Worm (Caenorhabditis elegans) whole organism, young adult: Measurements from ENCODE around the gene srlf-9.

Experiments
- F22D6.2 ChIP-seq: sonication (generic microtip); optimal IDR thresholded peaks from 2 replicates; lab custom pipeline; 2016; ENCODE audit warnings: mild to moderate bottlenecking, missing genetic modification characterization, missing compliant biosample characterization
- F52B5.7 ChIP-seq: sonication (generic microtip); optimal IDR thresholded peaks from 2 replicates; lab custom pipeline; 2016; ENCODE audit warnings: mild to moderate bottlenecking, missing genetic modification characterization, missing compliant biosample characterization
- Y53G8AR.9 ChIP-seq: fragments of 200-800 bp; sonication (Bioruptor generic); conservative IDR thresholded peaks from 2 replicates; pipeline ENCODE4 v1.3.6; 2022; ENCODE audit warnings: missing genetic modification reagents, missing genetic modification characterization, missing compliant biosample characterization
- Y56A3A.18 ChIP-seq: fragments of 200-800 bp; sonication (Bioruptor generic); IDR thresholded peaks from 2 replicates; pipeline ENCODE4 v1.3.6; 2022; ENCODE audit warnings: missing genetic modification reagents, missing genetic modification characterization, missing compliant biosample characterization
- Y67H2A.10 ChIP-seq: fragments of 200-800 bp; sonication (Bioruptor generic); conservative IDR thresholded peaks from 2 replicates; pipeline ENCODE4 v1.3.6; 2022; ENCODE audit warnings: missing genetic modification reagents, missing genetic modification characterization, missing compliant biosample characterization
- Y79H2A.3 ChIP-seq: fragments of 200-800 bp; sonication (Bioruptor generic); conservative IDR thresholded peaks from 2 replicates; pipeline ENCODE4 v1.3.6; 2022; ENCODE audit warnings: missing genetic modification reagents, missing genetic modification characterization, missing compliant biosample characterization
- ZK185.1 ChIP-seq: sonication (generic microtip); optimal IDR thresholded peaks from 2 replicates; lab custom pipeline; 2016; ENCODE audit warnings: mild to moderate bottlenecking, missing genetic modification characterization, missing compliant biosample characterization; ENCODE audit not compliant: poor library complexity, severe bottlenecking
- aptf-3 ChIP-seq: fragments of 200-800 bp; sonication (Bioruptor generic); IDR thresholded peaks from 2 replicates; pipeline ENCODE4 v1.3.6; 2022; ENCODE audit warnings: missing genetic modification characterization, missing compliant biosample characterization
- athp-1 ChIP-seq: sonication (generic microtip); optimal IDR thresholded peaks from 2 replicates; lab custom pipeline; 2017; ENCODE audit warnings: mild to moderate bottlenecking, missing genetic modification characterization, missing compliant biosample characterization
- ceh-40 ChIP-seq: fragments of 200-800 bp; sonication (Bioruptor generic); IDR thresholded peaks from 2 replicates; pipeline ENCODE4 v1.3.6; 2022; ENCODE audit warnings: missing genetic modification characterization, missing compliant biosample characterization
- dox-1 ChIP-seq: fragments of 200-800 bp; sonication (Bioruptor generic); IDR thresholded peaks from 2 replicates; pipeline ENCODE4 v1.3.6; 2022; ENCODE audit warnings: missing genetic modification reagents, missing genetic modification characterization, missing compliant biosample characterization
- dpff-1 ChIP-seq: sonication (generic microtip); optimal IDR thresholded peaks from 2 replicates; lab custom pipeline; 2017; ENCODE audit warnings: mild to moderate bottlenecking, missing genetic modification characterization, missing compliant biosample characterization
- efl-1 ChIP-seq: fragments of 150-350 bp; optimal IDR thresholded peaks from 2 replicates; lab custom pipeline; 2014; ENCODE audit warnings: missing biosample characterization, missing genetic modification reagents, missing genetic modification characterization
- egl-18 ChIP-seq: fragments of 200-800 bp; sonication (Bioruptor generic); IDR thresholded peaks from 2 replicates; pipeline ENCODE4 v1.3.6; 2022; ENCODE audit warnings: missing genetic modification reagents, missing genetic modification characterization, missing compliant biosample characterization
- egrh-3 ChIP-seq: fragments of 200-800 bp; sonication (Bioruptor generic); IDR thresholded peaks from 2 replicates; pipeline ENCODE4 v1.3.6; 2022; ENCODE audit warnings: missing genetic modification reagents, missing genetic modification characterization, missing compliant biosample characterization
- him-1 ChIP-seq: sonication (generic microtip); optimal IDR thresholded peaks from 2 replicates; lab custom pipeline; 2016; ENCODE audit warnings: missing genotype, missing genetic modification reagents, missing genetic modification characterization, missing compliant biosample characterization
- hmg-1.2 ChIP-seq: fragments of 200-800 bp; sonication (Bioruptor generic); IDR thresholded peaks from 2 replicates; pipeline ENCODE4 v1.3.6; 2022; ENCODE audit warnings: missing genetic modification reagents, missing genetic modification characterization, missing compliant biosample characterization
- hmg-20 ChIP-seq: fragments of 200-800 bp; sonication (Bioruptor generic); IDR thresholded peaks from 2 replicates; pipeline ENCODE4 v1.3.6; 2022; ENCODE audit warnings: missing genetic modification reagents, missing genetic modification characterization, missing compliant biosample characterization
- hsf-1 ChIP-seq: fragments of 200-800 bp; sonication (Bioruptor generic); IDR thresholded peaks from 2 replicates; pipeline ENCODE4 v1.3.6; 2022; ENCODE audit warnings: missing genetic modification reagents, missing genetic modification characterization, missing compliant biosample characterization
- lag-1 ChIP-seq: fragments of 200-800 bp; sonication (Bioruptor generic); IDR thresholded peaks from 2 replicates; pipeline ENCODE4 v1.3.6; 2022; ENCODE audit warnings: missing genetic modification reagents, missing genetic modification characterization, missing compliant biosample characterization
- lin-35 ChIP-seq, 3 experiments: fragments of 150-350 bp in 2 of 3; sonication (generic microtip) in 1 of 3; optimal IDR thresholded peaks; 2 replicates each; lab custom pipeline; 2014 to 2018; ENCODE audit warnings: missing biosample characterization in 3 of 3, missing genetic modification characterization in 3 of 3, missing genetic modification reagents in 3 of 3
- lsy-27 ChIP-seq: sonication (generic microtip); optimal IDR thresholded peaks from 2 replicates; lab custom pipeline; 2017; ENCODE audit warnings: missing genetic modification characterization, mild to moderate bottlenecking, missing compliant biosample characterization, antibody characterized with exemption, missing genotype, borderline replicate concordance; ENCODE audit not compliant: insufficient read depth
- madf-10 ChIP-seq: sonication (generic microtip); optimal IDR thresholded peaks from 2 replicates; lab custom pipeline; 2016; ENCODE audit warnings: mild to moderate bottlenecking, missing genetic modification characterization, missing compliant biosample characterization
- madf-3 ChIP-seq: fragments of 200-800 bp; sonication (Bioruptor generic); IDR thresholded peaks from 2 replicates; pipeline ENCODE4 v1.3.6; 2022; ENCODE audit warnings: missing genetic modification reagents, missing genetic modification characterization, missing compliant biosample characterization
- madf-8 ChIP-seq: fragments of 200-800 bp; sonication (Bioruptor generic); conservative IDR thresholded peaks from 2 replicates; pipeline ENCODE4 v1.3.6; 2022; ENCODE audit warnings: missing genetic modification reagents, missing genetic modification characterization, missing compliant biosample characterization
- mel-28 ChIP-seq: sonication (generic microtip); optimal IDR thresholded peaks from 2 replicates; lab custom pipeline; 2016; ENCODE audit warnings: borderline replicate concordance, mild to moderate bottlenecking, missing genetic modification characterization, missing compliant biosample characterization
- mxl-1 ChIP-seq: sonication (generic microtip); optimal IDR thresholded peaks from 2 replicates; lab custom pipeline; 2016; ENCODE audit warnings: missing genetic modification characterization, missing compliant biosample characterization
- nfya-1 ChIP-seq: sonication (generic microtip); optimal IDR thresholded peaks from 2 replicates; lab custom pipeline; 2017; ENCODE audit warnings: antibody characterized with exemption, missing compliant biosample characterization, missing genetic modification characterization, borderline replicate concordance; ENCODE audit not compliant: insufficient read depth
- nhr-120 ChIP-seq: fragments of 200-800 bp; sonication (Bioruptor generic); IDR thresholded peaks from 2 replicates; pipeline ENCODE4 v1.3.6; 2022; ENCODE audit warnings: missing genetic modification characterization, missing compliant biosample characterization
- nhr-179 ChIP-seq: sonication (generic microtip); optimal IDR thresholded peaks from 2 replicates; lab custom pipeline; 2016; ENCODE audit warnings: mild to moderate bottlenecking, missing genetic modification characterization, missing compliant biosample characterization
- nhr-80 ChIP-seq: sonication (generic microtip); optimal IDR thresholded peaks from 2 replicates; lab custom pipeline; 2016; ENCODE audit warnings: missing genetic modification characterization, missing compliant biosample characterization
- repo-1 ChIP-seq: sonication (generic microtip); optimal IDR thresholded peaks from 2 replicates; lab custom pipeline; 2017; ENCODE audit warnings: mild to moderate bottlenecking, missing genetic modification characterization, missing compliant biosample characterization
- somi-1 ChIP-seq: fragments of 200-800 bp; sonication (Bioruptor generic); optimal IDR thresholded peaks from 2 replicates; lab custom pipeline; 2018; ENCODE audit warnings: mild to moderate bottlenecking, missing genetic modification characterization, missing compliant biosample characterization
- unc-130 ChIP-seq: sonication (generic microtip); optimal IDR thresholded peaks from 2 replicates; lab custom pipeline; 2016; ENCODE audit warnings: missing genetic modification reagents, missing genetic modification characterization, missing compliant biosample characterization
- xnd-1 ChIP-seq: sonication (generic microtip); optimal IDR thresholded peaks from 2 replicates; lab custom pipeline; 2016; ENCODE audit warnings: missing genotype, missing genetic modification reagents, missing genetic modification characterization, missing compliant biosample characterization
- zfh-2 ChIP-seq: fragments of 200-800 bp; sonication (Bioruptor generic); conservative IDR thresholded peaks from 2 replicates; pipeline ENCODE4 v1.3.6; 2022; ENCODE audit warnings: missing genetic modification reagents, missing genetic modification characterization, missing compliant biosample characterization
- ztf-18 ChIP-seq: sonication (generic microtip); optimal IDR thresholded peaks from 2 replicates; lab custom pipeline; 2016; ENCODE audit warnings: missing genotype, mild to moderate bottlenecking, missing genetic modification characterization, missing compliant biosample characterization
- ztf-26 ChIP-seq: sonication (generic microtip); optimal IDR thresholded peaks from 2 replicates; lab custom pipeline; 2017; ENCODE audit warnings: missing genetic modification characterization, missing compliant biosample characterization

The srlf-9 gene

ce11 chrIII:13402934-13403333, 1.4 kb upstream of the srlf-9 start, which contains the start of gene mig-18:
TSS of gene mig-18 (plus strand) at chrIII:13403234.
- no peak for TF ChIP-seq lsy-27 (tag; lab: Kevin White, UChicago)
- no peak for TF ChIP-seq ztf-26 (tag; lab: Kevin White, UChicago)
- TF ChIP-seq madf-3 (GFP tag; lab: Robert Waterston, UW), result no peak
- TF ChIP-seq zfh-2, result no peak
- no peak for TF ChIP-seq somi-1
- no peak for TF ChIP-seq ztf-18 (tag; lab: Kevin White, UChicago)
- TF ChIP-seq ZK185.1 (tag; lab: Kevin White, UChicago), result no peak

- TF ChIP-seq hmg-20 (GFP tag; lab: Robert Waterston, UW) (no peak), lsy-27 (tag; lab: Kevin White, UChicago) (no peak), xnd-1 (tag; lab: Kevin White, UChicago) (no peak), madf-8 (GFP tag; lab: Robert Waterston, UW) (no peak), lag-1 (GFP tag; lab: Robert Waterston, UW) (no peak), repo-1 (no peak), mel-28 (no peak), zfh-2 (no peak), aptf-3 (GFP tag; lab: Robert Waterston, UW) (no peak), him-1 (tag; lab: Kevin White, UChicago) (no peak), nhr-120 (no peak)
- TF ChIP-seq, all 124 proteins: peak for 0
Observed at ce11 chrIII:13395262-13395661, 6.3 kb downstream of the srlf-9 start, which contains the start of gene F11F1.1. TSS of gene F11F1.1 (plus strand) at chrIII:13395562.

DNA sequence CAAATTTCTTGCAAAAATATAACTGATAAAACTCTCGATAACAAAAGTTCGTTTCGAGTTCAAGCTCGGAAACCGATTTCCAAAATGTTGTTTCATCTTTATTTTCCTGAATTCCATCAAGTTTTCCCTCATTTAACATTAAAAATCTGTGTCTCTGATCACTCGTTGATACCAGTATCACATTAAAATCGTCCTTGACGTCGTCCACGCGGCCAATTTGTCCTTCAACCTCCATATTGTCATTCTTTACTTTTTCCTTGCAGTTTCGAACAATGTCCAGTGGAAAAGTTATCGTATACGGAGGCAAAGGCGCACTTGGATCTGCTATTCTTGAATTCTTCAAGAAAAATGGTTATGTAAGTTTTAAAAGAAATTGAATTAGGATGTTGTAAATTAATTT, 7.9 kb downstream of the srlf-9 start, which contains the start of gene qdpr-1:
Gene qdpr-1, plus strand, starts transcription at position 264 of the 400 bp plus-strand sequence.
- no peak for TF ChIP-seq egl-18 (GFP tag; lab: Robert Waterston, UW)
- no peak for TF ChIP-seq egrh-3 (GFP tag; lab: Robert Waterston, UW)
- no peak for TF ChIP-seq ceh-40

DNA sequence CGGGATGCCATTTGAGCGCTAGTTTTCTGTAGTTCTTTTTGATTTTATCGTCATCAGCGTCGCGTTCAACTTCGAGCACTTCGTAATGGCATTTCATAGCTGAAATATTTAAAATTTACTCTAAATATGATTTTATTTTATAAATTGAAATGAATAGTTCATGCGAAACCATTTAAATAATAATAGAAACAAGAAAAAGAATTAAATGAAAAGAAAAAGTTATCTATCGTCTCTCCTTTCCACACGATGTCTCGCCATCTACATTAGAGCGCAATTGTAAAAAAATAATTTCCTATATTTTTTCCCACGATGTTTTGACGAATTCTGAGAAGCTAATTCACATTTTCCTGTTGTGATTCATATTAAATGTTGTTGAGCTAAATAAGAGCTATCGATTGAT, 8.3 kb downstream of the srlf-9 start, which contains the start of gene dnj-17:
Gene dnj-17, minus strand, starts transcription at position 101 of the 400 bp plus-strand sequence.
- TF ChIP-seq hmg-1.2 (peak; percentile 72), nfya-1 (tag; lab: Kevin White, UChicago) (no peak), him-1 (tag; lab: Kevin White, UChicago) (no peak)

- no peak for TF ChIP-seq nhr-80
- no peak for TF ChIP-seq mxl-1
- TF ChIP-seq Y79H2A.3 (GFP tag; lab: Robert Waterston, UW), result no peak
- no peak for TF ChIP-seq dpff-1
- TF ChIP-seq madf-10 (tag; lab: Kevin White, UChicago), result no peak
- no peak for TF ChIP-seq F22D6.2 (tag; lab: Kevin White, UChicago)
- TF ChIP-seq unc-130 (GFP tag; lab: Kevin White, UChicago), result no peak
- no peak for TF ChIP-seq lin-35 (GFP tag; optimal IDR thresholded peaks at IDR 0.05; lab: Kevin White, UChicago)
- TF ChIP-seq dox-1 (GFP tag; lab: Robert Waterston, UW), result no peak
- TF ChIP-seq ztf-18 (tag; lab: Kevin White, UChicago), result no peak
- TF ChIP-seq hsf-1 (GFP tag; lab: Robert Waterston, UW), result no peak
- no peak for TF ChIP-seq nhr-179 (tag; lab: Kevin White, UChicago)
- TF ChIP-seq efl-1 (GFP tag; lab: Kevin White, UChicago), result no peak
- no peak for TF ChIP-seq Y53G8AR.9 (GFP tag; lab: Robert Waterston, UW)
- no peak for TF ChIP-seq him-1 (tag; lab: Kevin White, UChicago)
- no peak for TF ChIP-seq F52B5.7 (tag; lab: Kevin White, UChicago)
- no peak for TF ChIP-seq Y67H2A.10
- TF ChIP-seq Y56A3A.18 (GFP tag; lab: Robert Waterston, UW), result no peak
- no peak for TF ChIP-seq athp-1 (tag; lab: Kevin White, UChicago)
Observed at ce11 chrIII:13390789-13391188, 10.8 kb downstream of the srlf-9 start.
